Worm (Caenorhabditis elegans) whole organism, late embryonic: ENCODE results near the gene nhr-277.
A peak's percentile ranks its signal among the peaks of the same experiment; 100 is the strongest.

ENCODE experiments used
- C08G9.2 ChIP-seq: sonication (generic microtip); optimal IDR thresholded peaks from 2 replicates; lab custom pipeline; 2016; ENCODE audit warnings: mild to moderate bottlenecking, missing genetic modification characterization, moderate library complexity, missing compliant biosample characterization
- F13H6.1 ChIP-seq: sonication (generic microtip); optimal IDR thresholded peaks from 2 replicates; lab custom pipeline; 2016; ENCODE audit warnings: missing genetic modification characterization, missing compliant biosample characterization
- K02D7.2 ChIP-seq: sonication (generic microtip); optimal IDR thresholded peaks from 2 replicates; lab custom pipeline; 2017; ENCODE audit warnings: mild to moderate bottlenecking, missing genetic modification characterization, missing compliant biosample characterization
- K09A11.1 ChIP-seq: sonication (generic microtip); optimal IDR thresholded peaks from 2 replicates; lab custom pipeline; 2017; ENCODE audit warnings: antibody characterized with exemption, mild to moderate bottlenecking, missing genetic modification characterization, missing compliant biosample characterization; ENCODE audit not compliant: insufficient read depth
- T23F11.4 ChIP-seq: fragments of 200-800 bp; sonication (Bioruptor generic); optimal IDR thresholded peaks from 2 replicates; lab custom pipeline; 2018; ENCODE audit warnings: mild to moderate bottlenecking, missing genetic modification characterization, missing compliant biosample characterization
- ahr-1 ChIP-seq: sonication (generic microtip); optimal IDR thresholded peaks from 2 replicates; lab custom pipeline; 2016; ENCODE audit warnings: missing genetic modification characterization, missing compliant biosample characterization
- ama-1 ChIP-seq: fragments of 150-350 bp; optimal IDR thresholded peaks from 2 replicates; lab custom pipeline; 2014
- ceh-14 ChIP-seq: sonication (generic microtip); optimal IDR thresholded peaks from 2 replicates; lab custom pipeline; 2016; ENCODE audit warnings: missing genotype, missing genetic modification characterization, missing compliant biosample characterization
- ceh-18 ChIP-seq: sonication (generic microtip); optimal IDR thresholded peaks from 2 replicates; lab custom pipeline; 2016; ENCODE audit warnings: missing genetic modification characterization, missing compliant biosample characterization
- ceh-22 ChIP-seq: sonication (generic microtip); optimal IDR thresholded peaks from 2 replicates; lab custom pipeline; 2017; ENCODE audit warnings: missing biosample characterization, missing genetic modification characterization
- ceh-24 ChIP-seq: sonication (generic microtip); optimal IDR thresholded peaks from 2 replicates; lab custom pipeline; 2016; ENCODE audit warnings: mild to moderate bottlenecking, missing genetic modification characterization, missing compliant biosample characterization
- ceh-31 ChIP-seq: sonication (generic microtip); optimal IDR thresholded peaks from 2 replicates; lab custom pipeline; 2016; ENCODE audit warnings: missing genetic modification characterization, missing compliant biosample characterization
- ceh-34 ChIP-seq: sonication (generic microtip); optimal IDR thresholded peaks from 2 replicates; lab custom pipeline; 2016; ENCODE audit warnings: mild to moderate bottlenecking, missing genetic modification characterization, missing compliant biosample characterization
- ceh-48 ChIP-seq: sonication (generic microtip); optimal IDR thresholded peaks from 2 replicates; lab custom pipeline; 2016; ENCODE audit warnings: missing genetic modification characterization, inconsistent platforms, missing compliant biosample characterization
- ceh-6 ChIP-seq: fragments of 200-800 bp; sonication (Bioruptor generic); optimal IDR thresholded peaks from 2 replicates; lab custom pipeline; 2018; ENCODE audit warnings: mild to moderate bottlenecking, missing genetic modification characterization, missing compliant biosample characterization
- ceh-9 ChIP-seq: sonication (generic microtip); optimal IDR thresholded peaks from 2 replicates; lab custom pipeline; 2016; ENCODE audit warnings: mild to moderate bottlenecking, missing genetic modification characterization, inconsistent platforms, missing compliant biosample characterization
- che-1 ChIP-seq: sonication (generic microtip); optimal IDR thresholded peaks from 2 replicates; lab custom pipeline; 2016; ENCODE audit warnings: mild to moderate bottlenecking, missing genetic modification characterization, missing compliant biosample characterization
- dmd-4 ChIP-seq: sonication (generic microtip); optimal IDR thresholded peaks from 2 replicates; lab custom pipeline; 2016; ENCODE audit warnings: borderline replicate concordance, missing genetic modification characterization, missing compliant biosample characterization
- ets-4 ChIP-seq: sonication (generic microtip); optimal IDR thresholded peaks from 2 replicates; lab custom pipeline; 2016; ENCODE audit warnings: missing genetic modification characterization, missing compliant biosample characterization
- eyg-1 ChIP-seq: sonication (generic microtip); optimal IDR thresholded peaks from 2 replicates; lab custom pipeline; 2016; ENCODE audit warnings: missing genotype, missing genetic modification characterization, missing compliant biosample characterization
- fax-1 ChIP-seq: sonication (generic microtip); optimal IDR thresholded peaks from 2 replicates; lab custom pipeline; 2016; ENCODE audit warnings: missing genotype, missing genetic modification characterization, missing compliant biosample characterization
- hlh-15 ChIP-seq: sonication (generic microtip); optimal IDR thresholded peaks from 2 replicates; lab custom pipeline; 2016; ENCODE audit warnings: missing genetic modification characterization, missing compliant biosample characterization
- lim-6 ChIP-seq: sonication (generic microtip); optimal IDR thresholded peaks from 2 replicates; lab custom pipeline; 2016; ENCODE audit warnings: missing genetic modification characterization, missing compliant biosample characterization
- madf-2 ChIP-seq: sonication (generic microtip); optimal IDR thresholded peaks from 2 replicates; lab custom pipeline; 2017; ENCODE audit warnings: missing genetic modification characterization, missing compliant biosample characterization
- nfya-1 ChIP-seq: sonication (generic microtip); optimal IDR thresholded peaks from 2 replicates; lab custom pipeline; 2017; ENCODE audit warnings: missing genetic modification characterization, mild to moderate bottlenecking, missing compliant biosample characterization, antibody characterized with exemption, moderate library complexity
- nhr-11 ChIP-seq: fragments of 150-350 bp; optimal IDR thresholded peaks from 2 replicates; lab custom pipeline; 2014; ENCODE audit warnings: missing biosample characterization, missing genetic modification characterization
- nhr-232 ChIP-seq: sonication (generic microtip); optimal IDR thresholded peaks from 2 replicates; lab custom pipeline; 2016; ENCODE audit warnings: missing genetic modification characterization, missing compliant biosample characterization
- npax-4 ChIP-seq: sonication (generic microtip); optimal IDR thresholded peaks from 2 replicates; lab custom pipeline; 2016; ENCODE audit warnings: missing genetic modification characterization, missing compliant biosample characterization
- odd-2 ChIP-seq: sonication (generic microtip); optimal IDR thresholded peaks from 2 replicates; lab custom pipeline; 2017; ENCODE audit warnings: antibody characterized with exemption, mild to moderate bottlenecking, missing genetic modification characterization, missing compliant biosample characterization
- pag-3 ChIP-seq: sonication (generic microtip); optimal IDR thresholded peaks from 2 replicates; lab custom pipeline; 2016; ENCODE audit warnings: missing compliant biosample characterization, missing genetic modification characterization, borderline replicate concordance
- pat-9 ChIP-seq: fragments of 200-800 bp; sonication (Bioruptor generic); optimal IDR thresholded peaks from 2 replicates; lab custom pipeline; 2018; ENCODE audit warnings: mild to moderate bottlenecking, missing genetic modification characterization, moderate library complexity, missing compliant biosample characterization
- pax-1 ChIP-seq: fragments of 150-350 bp; optimal IDR thresholded peaks from 2 replicates; lab custom pipeline; 2014; ENCODE audit warnings: missing biosample characterization, missing genetic modification characterization
- pha-4 ChIP-seq: fragments of 150-350 bp; optimal IDR thresholded peaks from 2 replicates; lab custom pipeline; 2018; ENCODE audit warnings: missing biosample characterization, missing genetic modification reagents, missing genetic modification characterization
- pros-1 ChIP-seq: fragments of 150-350 bp; optimal IDR thresholded peaks from 2 replicates; lab custom pipeline; 2014; ENCODE audit warnings: missing biosample characterization, missing genetic modification reagents, missing genetic modification characterization
- ref-2 ChIP-seq: sonication (generic microtip); optimal IDR thresholded peaks from 2 replicates; lab custom pipeline; 2016; ENCODE audit warnings: missing genetic modification characterization, missing compliant biosample characterization
- tbx-2 ChIP-seq: sonication (generic microtip); optimal IDR thresholded peaks from 2 replicates; lab custom pipeline; 2016; ENCODE audit warnings: missing genetic modification characterization, missing compliant biosample characterization
- tbx-7 ChIP-seq: sonication (generic microtip); optimal IDR thresholded peaks from 2 replicates; lab custom pipeline; 2016; ENCODE audit warnings: missing genotype, missing genetic modification characterization, missing compliant biosample characterization
- ttx-3 ChIP-seq: sonication (generic microtip); optimal IDR thresholded peaks from 2 replicates; lab custom pipeline; 2016; ENCODE audit warnings: missing genetic modification reagents, missing genetic modification characterization, missing compliant biosample characterization
- unc-3 ChIP-seq, 2 experiments: fragments of 200-800 bp in 1 of 2; sonication (Bioruptor generic) in 1 of 2; sonication (generic microtip) in 1 of 2; conservative IDR thresholded peaks in 1 of 2; optimal IDR thresholded peaks in 1 of 2; 2 replicates each; pipeline versions ENCODE4 v1.3.6 to Lab custom; 2016 to 2022; ENCODE audit warnings: missing compliant biosample characterization in 2 of 2, missing genetic modification characterization in 2 of 2, missing genetic modification reagents in 1 of 2
- unc-42 ChIP-seq: sonication (generic microtip); optimal IDR thresholded peaks from 2 replicates; lab custom pipeline; 2016; ENCODE audit warnings: missing genotype, missing genetic modification characterization, missing compliant biosample characterization
- unc-55 ChIP-seq: sonication (generic microtip); optimal IDR thresholded peaks from 2 replicates; lab custom pipeline; 2017; ENCODE audit warnings: missing biosample characterization, missing genetic modification reagents, missing genetic modification characterization
- ztf-16 ChIP-seq: sonication (generic microtip); optimal IDR thresholded peaks from 2 replicates; lab custom pipeline; 2017; ENCODE audit warnings: missing genetic modification characterization, missing compliant biosample characterization

Gene nhr-277

ce11 chrIV:2742470-2743044 is at the start of gene nhr-277:
nhr-277 (plus strand) TSS chrIV:2742994.
- no peak for TF ChIP-seq odd-2 (tag; lab: Kevin White, UChicago)
- no peak for TF ChIP-seq ceh-9
- TF ChIP-seq F13H6.1 (tag; lab: Kevin White, UChicago) = no peak
- TF ChIP-seq C08G9.2 = no peak
- TF ChIP-seq T23F11.4 = no peak
- no peak for TF ChIP-seq unc-3 (GFP tag; conservative IDR thresholded peaks at IDR 0.05; lab: Robert Waterston, UW)
- TF ChIP-seq unc-3 (tag; optimal IDR thresholded peaks at IDR 0.05; lab: Kevin White, UChicago) = no peak
- TF ChIP-seq pat-9 = no peak
- no peak for TF ChIP-seq ref-2 (tag; lab: Kevin White, UChicago)

ce11 chrIV:2703927-2704401 is 38.8 kb upstream of the nhr-277 start, which contains the start of gene Y94H6A.5:
Y94H6A.5 (minus strand) TSS chrIV:2703977.
- peak; percentile 13 for TF ChIP-seq ceh-48 (tag; lab: Kevin White, UChicago)
- no peak for TF ChIP-seq ama-1
- TF ChIP-seq tbx-2 = peak; percentile 4
- TF ChIP-seq nfya-1 (tag; lab: Kevin White, UChicago) = peak; percentile 56
- TF ChIP-seq unc-42 (tag; lab: Kevin White, UChicago) = peak; percentile 53
- TF ChIP-seq madf-2 = peak; percentile 1
- TF ChIP-seq che-1 (tag; lab: Kevin White, UChicago) = no peak
- TF ChIP-seq pax-1 = peak; percentile 84

ce11 chrIV:2705675-2706074 is 37.1 kb upstream of the nhr-277 start:
- TF ChIP-seq ceh-6 (GFP tag; lab: Kevin White, UChicago) (no peak), dmd-4 (tag; lab: Kevin White, UChicago) (no peak), K09A11.1 (no peak)

ce11 chrIV:2707012-2707411 is 35.8 kb upstream of the nhr-277 start, which contains the start of gene ubc-8:
ubc-8 (minus strand) TSS chrIV:2707238.
- TF ChIP-seq npax-4 (tag; lab: Kevin White, UChicago) = no peak
- TF ChIP-seq ceh-34 = no peak
- TF ChIP-seq dmd-4 (tag; lab: Kevin White, UChicago) = no peak
- TF ChIP-seq hlh-15 (tag; lab: Kevin White, UChicago) = no peak
- no peak for TF ChIP-seq ceh-14 (tag; lab: Kevin White, UChicago)
- no peak for TF ChIP-seq ahr-1 (tag; lab: Kevin White, UChicago)
- TF ChIP-seq eyg-1 (tag; lab: Kevin White, UChicago) = no peak
- TF ChIP-seq ceh-48 (tag; lab: Kevin White, UChicago) = no peak
- no peak for TF ChIP-seq ztf-16 (tag; lab: Kevin White, UChicago)
- no peak for TF ChIP-seq pat-9
- no peak for TF ChIP-seq ceh-24 (tag; lab: Kevin White, UChicago)
- no peak for TF ChIP-seq che-1 (tag; lab: Kevin White, UChicago)
- no peak for TF ChIP-seq nhr-232 (tag; lab: Kevin White, UChicago)
- TF ChIP-seq ceh-22 (tag; lab: Kevin White, UChicago) = no peak
- no peak for TF ChIP-seq unc-55
- TF ChIP-seq, all 69 proteins: peak for 0

- TF ChIP-seq C08G9.2 (peak; percentile 21), ceh-18 (tag; lab: Kevin White, UChicago) (peak; percentile 78), K09A11.1 (no peak), pros-1 (tag; lab: Kevin White, UChicago) (peak; percentile 51), ceh-34 (peak; percentile 52), tbx-7 (tag; lab: Kevin White, UChicago) (no peak), nhr-11 (no peak), K02D7.2 (no peak), ceh-24 (tag; lab: Kevin White, UChicago) (no peak), nhr-232 (tag; lab: Kevin White, UChicago) (no peak), ets-4 (peak; percentile 9), ceh-31 (tag; lab: Kevin White, UChicago) (peak; percentile 80), nfya-1 (tag; lab: Kevin White, UChicago) (peak; percentile 89), tbx-2 (peak; percentile 72), F13H6.1 (tag; lab: Kevin White, UChicago) (no peak), ttx-3 (tag; lab: Kevin White, UChicago) (no peak), pha-4 (tag; lab: Kevin White, UChicago) (no peak), ceh-6 (GFP tag; lab: Kevin White, UChicago) (no peak), fax-1 (tag; lab: Kevin White, UChicago) (no peak), pag-3 (tag; lab: Kevin White, UChicago) (no peak), lim-6 (tag; lab: Kevin White, UChicago) (no peak), odd-2 (tag; lab: Kevin White, UChicago) (no peak), pat-9 (no peak)
Measured at ce11 chrIV:2708329-2708965, 34.3 kb upstream of the nhr-277 start.
